Fruit fly (Drosophila melanogaster) whole organism, pupa: ENCODE results near the gene CG43897.

Source experiments
- CG13204 ChIP-seq: fragments of 200-800 bp; sonication (Bioruptor generic); optimal IDR thresholded peaks from 2 replicates; lab custom pipeline; 2018; ENCODE audit warnings: missing biosample characterization, mild to moderate bottlenecking, missing genetic modification characterization, moderate library complexity
- CG14655 ChIP-seq: fragments of 200-800 bp; sonication (Bioruptor generic); optimal IDR thresholded peaks from 3 replicates; lab custom pipeline; 2017; ENCODE audit warnings: mild to moderate bottlenecking, missing biosample characterization, missing genetic modification reagents, missing genetic modification characterization
- CG15710 ChIP-seq: fragments of 200-800 bp; sonication (Bioruptor generic); optimal IDR thresholded peaks from 2 replicates; lab custom pipeline; 2018; ENCODE audit warnings: missing biosample characterization, mild to moderate bottlenecking, missing genetic modification characterization, moderate library complexity
- CG17806 ChIP-seq: fragments of 200-800 bp; sonication (Bioruptor generic); optimal IDR thresholded peaks from 2 replicates; lab custom pipeline; 2018; ENCODE audit warnings: missing biosample characterization, mild to moderate bottlenecking, missing genetic modification characterization, moderate library complexity
- CG32121 ChIP-seq: fragments of 200-800 bp; sonication (Bioruptor generic); IDR thresholded peaks from 2 replicates; pipeline ENCODE4 v1.3.6; 2022; ENCODE audit warnings: missing biosample characterization, missing genetic modification characterization
- CG34367 ChIP-seq: fragments of 200-800 bp; sonication (Bioruptor generic); optimal IDR thresholded peaks from 2 replicates; lab custom pipeline; 2018; ENCODE audit warnings: missing biosample characterization, mild to moderate bottlenecking, missing genetic modification characterization
- CG8159 ChIP-seq: fragments of 200-800 bp; sonication (Bioruptor generic); optimal IDR thresholded peaks from 3 replicates; lab custom pipeline; 2018; ENCODE audit warnings: missing biosample characterization, mild to moderate bottlenecking, missing genetic modification characterization, moderate library complexity
- D1 ChIP-seq: fragments of 200-800 bp; sonication (Bioruptor generic); optimal IDR thresholded peaks from 2 replicates; lab custom pipeline; 2018; ENCODE audit warnings: missing biosample characterization, mild to moderate bottlenecking, missing genetic modification characterization, moderate library complexity
- EcR ChIP-seq: fragments of 200-800 bp; sonication (Bioruptor generic); optimal IDR thresholded peaks from 3 replicates; lab custom pipeline; 2019; ENCODE audit warnings: missing biosample characterization, missing genetic modification characterization, mild to moderate bottlenecking, moderate library complexity, missing genetic modification reagents
- Ets98B ChIP-seq: fragments of 200-800 bp; sonication (Bioruptor generic); IDR thresholded peaks from 2 replicates; pipeline ENCODE4 v1.3.6; 2022; ENCODE audit warnings: missing biosample characterization, missing genetic modification characterization
- Pif1A ChIP-seq: fragments of 200-800 bp; sonication (Bioruptor generic); optimal IDR thresholded peaks from 3 replicates; lab custom pipeline; 2016; ENCODE audit warnings: missing biosample characterization, missing genetic modification characterization
- Snoo ChIP-seq: fragments of 200-800 bp; sonication (Bioruptor generic); optimal IDR thresholded peaks from 3 replicates; lab custom pipeline; 2017; ENCODE audit warnings: missing biosample characterization, mild to moderate bottlenecking, missing genetic modification characterization, inconsistent platforms
- gl ChIP-seq: fragments of 200-800 bp; sonication (Bioruptor generic); optimal IDR thresholded peaks from 2 replicates; lab custom pipeline; 2018; ENCODE audit warnings: missing biosample characterization, mild to moderate bottlenecking, missing genetic modification characterization
- rn ChIP-seq: fragments of 200-800 bp; sonication (Bioruptor generic); IDR thresholded peaks from 2 replicates; pipeline ENCODE4 v1.3.6; 2022; ENCODE audit warnings: missing biosample characterization, missing genetic modification characterization

dm6 chr3L:9851000-9851671 lies 37.5 kb downstream of the CG43897 start:
- TF ChIP-seq gl (tag; lab: Kevin White, UChicago) (no peak), Snoo (tag; lab: Kevin White, UChicago) (no peak), CG17806 (peak; percentile 32), Pif1A (GFP tag; lab: Kevin White, UChicago) (peak; percentile 3), CG14655 (GFP tag; lab: Kevin White, UChicago) (peak; percentile 7), CG13204 (no peak), CG34367 (tag; lab: Kevin White, UChicago) (no peak), Ets98B (GFP tag; lab: Robert Waterston, UW) (no peak), CG8159 (tag; lab: Kevin White, UChicago) (peak; percentile 22), rn (no peak), EcR (GFP tag; lab: Kevin White, UChicago) (no peak), CG15710 (tag; lab: Kevin White, UChicago) (peak; percentile 14), CG32121 (no peak), D1 (tag; lab: Kevin White, UChicago) (no peak)
